Fruit fly (Drosophila melanogaster): ENCODE results near the gene NijA.

NijA gene

DNA sequence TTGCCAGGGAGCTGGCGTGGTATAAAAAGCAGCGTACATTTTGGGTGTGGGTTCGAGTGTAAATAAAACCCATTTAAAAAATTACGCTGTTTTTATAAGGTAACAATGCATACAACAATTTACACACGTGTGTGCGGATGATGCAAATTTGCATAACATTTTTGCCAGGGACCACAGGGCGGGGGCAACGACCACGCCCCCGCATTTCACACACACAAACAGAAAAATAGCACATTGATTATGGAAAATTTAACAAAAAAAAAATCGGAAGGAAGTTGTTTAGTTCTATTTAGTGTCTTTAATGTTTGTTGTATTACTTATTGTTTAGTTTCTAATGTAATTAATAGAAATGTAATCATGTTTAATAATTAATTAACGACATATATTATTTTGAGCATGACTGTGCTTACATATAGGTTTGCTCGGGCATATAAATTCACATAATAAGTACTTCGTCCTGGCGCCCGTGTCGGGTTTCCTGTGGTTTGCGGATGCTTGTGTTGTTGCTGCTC lies 7.9 kb upstream of the NijA start (continued):
- TF ChIP-seq CG6808 (GFP tag; optimal IDR thresholded peaks at IDR 0.05) = peak; percentile 31
- no peak for TF ChIP-seq CG11762 (GFP tag; optimal IDR thresholded peaks at IDR 0.05; ENCODE audit: insufficient read depth)
- no peak for TF ChIP-seq CG31627 (GFP tag; optimal IDR thresholded peaks at IDR 0.05)
- peak; percentile 31 for TF ChIP-seq CG3032 (tag; optimal IDR thresholded peaks at IDR 0.05)
- TF ChIP-seq lz (GFP tag; optimal IDR thresholded peaks at IDR 0.05) = no peak
- TF ChIP-seq dac (GFP tag; optimal IDR thresholded peaks at IDR 0.05) = no peak
- TF ChIP-seq dsx (GFP tag; optimal IDR thresholded peaks at IDR 0.05; ENCODE audit: poor library complexity, severe bottlenecking) = no peak
- peak; percentile 11 for TF ChIP-seq CG10631 (GFP tag; optimal IDR thresholded peaks at IDR 0.05)
- peak; percentile 35 for TF ChIP-seq net (GFP tag; optimal IDR thresholded peaks at IDR 0.05)
- TF ChIP-seq spab (GFP tag; optimal IDR thresholded peaks at IDR 0.05) = peak; percentile 30
- TF ChIP-seq Smox (GFP tag; optimal IDR thresholded peaks at IDR 0.05) = peak; percentile 1
- peak; percentile 41 for TF ChIP-seq Ets96B (tag; optimal IDR thresholded peaks at IDR 0.05)
- TF ChIP-seq vri (GFP tag; optimal IDR thresholded peaks at IDR 0.05) = no peak
- TF ChIP-seq CG8632 (GFP tag; optimal IDR thresholded peaks at IDR 0.05) = no peak
- TF ChIP-seq Eip75B (GFP tag; optimal IDR thresholded peaks at IDR 0.05) = no peak

DNA sequence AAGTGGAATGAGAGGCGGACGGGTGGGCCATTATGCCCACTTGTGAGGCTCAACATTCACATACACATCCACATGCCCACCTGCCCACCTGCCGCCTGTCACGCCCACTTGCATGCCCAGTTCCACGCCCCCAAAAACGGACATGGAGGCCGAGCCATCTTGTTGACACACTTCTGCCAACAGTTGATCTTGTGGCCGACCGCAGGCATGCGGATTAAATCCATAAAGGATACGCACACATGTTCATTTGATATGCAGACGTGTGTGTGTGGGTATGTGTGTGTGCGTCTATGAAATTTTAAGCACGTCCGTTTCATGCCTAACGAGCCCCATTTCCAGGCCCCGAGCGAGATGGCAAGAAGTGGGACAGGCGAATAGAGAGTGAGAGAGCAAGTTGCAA lies 5.5 kb upstream of the NijA start:
- no peak for TF ChIP-seq CG11762 (GFP tag; optimal IDR thresholded peaks at IDR 0.05; ENCODE audit: insufficient read depth)
- no peak for TF ChIP-seq Ets96B (tag; optimal IDR thresholded peaks at IDR 0.05)
- no peak for TF ChIP-seq pdm3 (GFP tag; optimal IDR thresholded peaks at IDR 0.05)
- TF ChIP-seq CG10669 (GFP tag; optimal IDR thresholded peaks at IDR 0.05) = no peak
- no peak for TF ChIP-seq OdsH (GFP tag; optimal IDR thresholded peaks at IDR 0.05)
- no peak for TF ChIP-seq CG7368 (GFP tag; optimal IDR thresholded peaks at IDR 0.05)
- no peak for TF ChIP-seq fd59A (GFP tag; optimal IDR thresholded peaks at IDR 0.05)
- TF ChIP-seq CG15336 (GFP tag; IDR thresholded peaks at IDR 0.05) = no peak
- no peak for TF ChIP-seq fkh (GFP tag; optimal IDR thresholded peaks at IDR 0.05)
- TF ChIP-seq ss (GFP tag; optimal IDR thresholded peaks at IDR 0.05) = no peak
- TF ChIP-seq CG10631 (GFP tag; optimal IDR thresholded peaks at IDR 0.05) = no peak
- TF ChIP-seq Hr4 (GFP tag; optimal IDR thresholded peaks at IDR 0.05) = no peak
- no peak for TF ChIP-seq Hr39 (GFP tag; optimal IDR thresholded peaks at IDR 0.05)
- TF ChIP-seq Hr38 (GFP tag; optimal IDR thresholded peaks at IDR 0.05) = no peak

DNA sequence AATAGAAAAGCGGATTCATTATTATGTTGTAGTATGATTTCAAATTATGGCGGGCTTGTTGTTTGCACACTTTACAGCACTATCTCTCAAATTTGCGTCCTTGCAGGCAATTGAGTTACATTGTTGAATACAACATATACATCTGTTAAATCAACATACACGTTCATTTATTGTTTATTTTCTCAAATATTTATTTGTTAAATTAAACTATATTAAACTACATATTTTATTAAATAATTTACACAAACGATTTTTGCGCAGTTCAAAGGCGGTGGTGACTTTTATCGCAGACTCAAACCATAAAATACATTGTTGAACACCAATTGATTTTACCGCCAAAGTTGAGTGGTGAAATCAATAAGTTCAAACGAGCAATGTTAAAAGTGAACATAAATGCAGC lies 1.5 kb upstream of the NijA start:
- TF ChIP-seq dsx (GFP tag; optimal IDR thresholded peaks at IDR 0.05; ENCODE audit: poor library complexity, severe bottlenecking) (peak; percentile 94), fkh (GFP tag; optimal IDR thresholded peaks at IDR 0.05) (peak; percentile 29), Eip75B (GFP tag; optimal IDR thresholded peaks at IDR 0.05) (no peak), CG3032 (tag; optimal IDR thresholded peaks at IDR 0.05) (peak; percentile 21), svp (GFP tag) (peak; percentile 11), lz (GFP tag; optimal IDR thresholded peaks at IDR 0.05) (peak; percentile 8), CG1621 (tag; optimal IDR thresholded peaks at IDR 0.05) (no peak)

DNA sequence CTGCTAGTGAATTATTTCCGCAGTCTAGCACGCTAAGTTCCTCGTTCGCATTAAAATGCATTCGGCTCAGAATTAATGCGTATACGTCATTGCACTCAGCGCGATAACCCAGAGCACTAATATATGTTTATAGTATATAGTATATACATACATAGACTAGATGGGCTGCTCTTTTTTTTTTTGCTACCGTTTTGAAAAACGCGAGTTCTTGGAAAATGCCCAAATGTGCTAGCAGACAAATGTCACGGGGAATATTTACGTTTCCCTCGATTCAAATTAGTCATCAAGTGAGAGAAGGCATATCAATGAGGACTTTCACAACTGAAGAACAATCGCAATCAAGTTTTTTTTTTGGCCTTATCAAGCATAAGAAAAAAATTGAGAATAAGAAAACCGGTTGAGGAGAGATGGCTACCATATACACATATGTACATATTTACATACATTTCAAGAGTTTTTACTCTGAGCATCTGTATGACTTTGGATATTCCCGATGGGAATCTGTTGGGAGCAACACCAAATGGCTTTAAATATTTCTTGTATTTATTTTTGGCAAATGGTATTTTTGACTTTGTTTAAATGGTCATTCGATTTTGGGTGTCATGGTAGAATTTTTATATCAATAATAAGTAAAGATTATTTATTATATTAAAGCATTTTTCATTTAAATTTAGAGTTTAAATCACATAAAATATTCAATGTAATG lies 889 bp upstream of the NijA start:
- TF ChIP-seq spab (GFP tag; optimal IDR thresholded peaks at IDR 0.05) = no peak
- no peak for TF ChIP-seq CG7368 (GFP tag; optimal IDR thresholded peaks at IDR 0.05)
- TF ChIP-seq Sox15 (GFP tag; optimal IDR thresholded peaks at IDR 0.05) = no peak
- TF ChIP-seq CG6792 (GFP tag; optimal IDR thresholded peaks at IDR 0.05) = no peak
- no peak for TF ChIP-seq dsx (GFP tag; optimal IDR thresholded peaks at IDR 0.05; ENCODE audit: poor library complexity, severe bottlenecking)
- peak; percentile 39 for TF ChIP-seq Eip78C (GFP tag)
- TF ChIP-seq CG6808 (GFP tag; optimal IDR thresholded peaks at IDR 0.05) = peak; percentile 19
- no peak for TF ChIP-seq ss (GFP tag; optimal IDR thresholded peaks at IDR 0.05)
- peak; percentile 47 for TF ChIP-seq Eip93F (GFP tag; optimal IDR thresholded peaks at IDR 0.05)
- TF ChIP-seq Hr39 (GFP tag; optimal IDR thresholded peaks at IDR 0.05) = no peak
- peak; percentile 23 for TF ChIP-seq Sox102F (GFP tag; optimal IDR thresholded peaks at IDR 0.05)
- TF ChIP-seq lz (GFP tag; optimal IDR thresholded peaks at IDR 0.05) = no peak
- no peak for TF ChIP-seq CG1621 (tag; optimal IDR thresholded peaks at IDR 0.05)
- no peak for TF ChIP-seq vri (GFP tag; optimal IDR thresholded peaks at IDR 0.05)
- no peak for TF ChIP-seq CG16779 (tag; optimal IDR thresholded peaks at IDR 0.05)
- peak; percentile 74 for TF ChIP-seq svp (GFP tag)
- no peak for TF ChIP-seq CG6276 (GFP tag; optimal IDR thresholded peaks at IDR 0.05)
